Worm (Caenorhabditis elegans) whole organism, L3 larva: ENCODE data around the gene F40G12.10.
"Not testable (repeated sequence)": the region's sequence is repeated elsewhere in the genome, so short reads cannot be mapped to it uniquely, and the experiment has no call there.

Source experiments
- R02D3.7 ChIP-seq: fragments of 150-350 bp; optimal IDR thresholded peaks from 2 replicates; lab custom pipeline; 2014; ENCODE audit warnings: missing biosample characterization, missing genetic modification characterization
- ZK546.5 ChIP-seq: sonication (generic microtip); optimal IDR thresholded peaks from 2 replicates; lab custom pipeline; 2017; ENCODE audit warnings: missing biosample characterization, missing genetic modification characterization
- ama-1 ChIP-seq: fragments of 150-350 bp; optimal IDR thresholded peaks from 2 replicates; lab custom pipeline; 2018
- ceh-16 ChIP-seq: sonication (generic microtip); optimal IDR thresholded peaks from 2 replicates; lab custom pipeline; 2017; ENCODE audit warnings: missing biosample characterization, missing genetic modification characterization
- ceh-28 ChIP-seq: fragments of 150-350 bp; optimal IDR thresholded peaks from 2 replicates; lab custom pipeline; 2014; ENCODE audit warnings: missing biosample characterization, missing genetic modification reagents, missing genetic modification characterization
- egl-27 ChIP-seq: sonication (generic microtip); optimal IDR thresholded peaks from 4 replicates; lab custom pipeline; 2017; ENCODE audit warnings: missing biosample characterization, missing genetic modification reagents, missing genetic modification characterization
- egl-5 ChIP-seq: fragments of 150-350 bp; optimal IDR thresholded peaks from 2 replicates; lab custom pipeline; 2017; ENCODE audit warnings: missing biosample characterization, missing genetic modification reagents, missing genetic modification characterization, inconsistent platforms
- elt-2 ChIP-seq: sonication (generic microtip); optimal IDR thresholded peaks from 2 replicates; lab custom pipeline; 2016; ENCODE audit warnings: missing genetic modification reagents, mild to moderate bottlenecking, missing genetic modification characterization, missing compliant biosample characterization
- eor-1 ChIP-seq, 2 experiments: fragments of 150-350 bp; optimal IDR thresholded peaks; 2 replicates each; lab custom pipeline; 2014 to 2018; ENCODE audit warnings: missing biosample characterization in 2 of 2, missing genetic modification characterization in 2 of 2
- fos-1 ChIP-seq: fragments of 150-350 bp; optimal IDR thresholded peaks from 2 replicates; lab custom pipeline; 2014; ENCODE audit warnings: missing biosample characterization, missing genetic modification characterization
- lin-15B ChIP-seq: fragments of 150-350 bp; optimal IDR thresholded peaks from 2 replicates; lab custom pipeline; 2014; ENCODE audit warnings: missing biosample characterization, missing genetic modification characterization
- lin-39 ChIP-seq: fragments of 150-350 bp; optimal IDR thresholded peaks from 2 replicates; lab custom pipeline; 2018; ENCODE audit warnings: missing biosample characterization, missing genetic modification reagents, missing genetic modification characterization
- lsy-12 ChIP-seq: sonication (generic microtip); optimal IDR thresholded peaks from 2 replicates; lab custom pipeline; 2016; ENCODE audit warnings: mild to moderate bottlenecking, missing genetic modification characterization, missing compliant biosample characterization
- mdl-1 ChIP-seq: fragments of 150-350 bp; optimal IDR thresholded peaks from 2 replicates; lab custom pipeline; 2014; ENCODE audit warnings: missing biosample characterization, missing genetic modification characterization
- mml-1 ChIP-seq: fragments of 150-350 bp; sonication (generic microtip); optimal IDR thresholded peaks from 3 replicates; lab custom pipeline; 2014; ENCODE audit warnings: missing biosample characterization, missing genetic modification characterization
- nhr-23 ChIP-seq: fragments of 150-350 bp; optimal IDR thresholded peaks from 2 replicates; lab custom pipeline; 2014; ENCODE audit warnings: missing biosample characterization, missing genetic modification reagents, missing genetic modification characterization
- nhr-237 ChIP-seq: fragments of 150-350 bp; optimal IDR thresholded peaks from 2 replicates; lab custom pipeline; 2014; ENCODE audit warnings: missing biosample characterization, missing genetic modification characterization
- nhr-25 ChIP-seq: sonication (generic microtip); optimal IDR thresholded peaks from 2 replicates; lab custom pipeline; 2017; ENCODE audit warnings: missing biosample characterization, missing genetic modification characterization
- nhr-28 ChIP-seq: fragments of 150-350 bp; optimal IDR thresholded peaks from 2 replicates; lab custom pipeline; 2014; ENCODE audit warnings: missing biosample characterization, missing genetic modification characterization
- nhr-43 ChIP-seq: sonication (generic microtip); optimal IDR thresholded peaks from 2 replicates; lab custom pipeline; 2016; ENCODE audit warnings: mild to moderate bottlenecking, missing genetic modification characterization, missing compliant biosample characterization; ENCODE audit not compliant: poor library complexity, severe bottlenecking
- nhr-67 ChIP-seq: fragments of 150-350 bp; optimal IDR thresholded peaks from 2 replicates; lab custom pipeline; 2014; ENCODE audit warnings: missing biosample characterization, missing genetic modification characterization
- nhr-76 ChIP-seq: fragments of 150-350 bp; sonication (generic microtip); optimal IDR thresholded peaks from 5 replicates; lab custom pipeline; 2014; ENCODE audit warnings: missing biosample characterization, missing genetic modification characterization
- nhr-77 ChIP-seq: fragments of 150-350 bp; optimal IDR thresholded peaks from 2 replicates; lab custom pipeline; 2014; ENCODE audit warnings: missing biosample characterization, missing genetic modification characterization
- pha-4 ChIP-seq: fragments of 150-350 bp; optimal IDR thresholded peaks from 2 replicates; lab custom pipeline; 2014; ENCODE audit warnings: missing biosample characterization, missing genetic modification reagents, missing genetic modification characterization
- pqm-1 ChIP-seq: fragments of 150-350 bp; optimal IDR thresholded peaks from 2 replicates; lab custom pipeline; 2017; ENCODE audit warnings: missing biosample characterization, missing genetic modification characterization, inconsistent platforms
- tbx-2 ChIP-seq: sonication (generic microtip); optimal IDR thresholded peaks from 2 replicates; lab custom pipeline; 2016; ENCODE audit warnings: mild to moderate bottlenecking, missing genetic modification characterization, missing compliant biosample characterization
- unc-39 ChIP-seq: sonication (generic microtip); optimal IDR thresholded peaks from 4 replicates; lab custom pipeline; 2017; ENCODE audit warnings: missing biosample characterization, missing genetic modification characterization
- unc-62 ChIP-seq: fragments of 150-350 bp; sonication (generic microtip); optimal IDR thresholded peaks from 4 replicates; lab custom pipeline; 2014; ENCODE audit warnings: missing biosample characterization, missing genetic modification reagents, missing genetic modification characterization
- zag-1 ChIP-seq: fragments of 150-350 bp; optimal IDR thresholded peaks from 2 replicates; lab custom pipeline; 2014; ENCODE audit warnings: missing biosample characterization, missing genetic modification characterization
- ztf-11 ChIP-seq: fragments of 150-350 bp; optimal IDR thresholded peaks from 2 replicates; lab custom pipeline; 2014; ENCODE audit warnings: missing biosample characterization, missing genetic modification characterization
- ztf-4 ChIP-seq: fragments of 150-350 bp; optimal IDR thresholded peaks from 2 replicates; lab custom pipeline; 2014; ENCODE audit warnings: missing biosample characterization, missing genetic modification characterization

Gene F40G12.10

ce11 chrV:14274268-14274667 is 9.1 kb upstream of the F40G12.10 start, which contains the start of gene F40G12.7:
Gene F40G12.7 (plus strand): TSS chrV:14274568.
- not testable (repeated sequence) for TF ChIP-seq lsy-12 (tag; lab: Kevin White, UChicago); unc-62 (GFP tag; lab: Kevin White, UChicago); ama-1
- TF ChIP-seq, all 47 proteins: peak for 0; not testable (repeated sequence) for 47

ce11 chrV:14279777-14280176 is 3.6 kb upstream of the F40G12.10 start, which contains the start of gene srt-33:
Gene srt-33 (minus strand): TSS chrV:14279877.
- no peak for TF ChIP-seq mml-1 (tag; lab: Kevin White, UChicago)
- no peak for TF ChIP-seq elt-2 (tag; lab: Kevin White, UChicago)
- TF ChIP-seq, all 47 proteins: peak for 0

ce11 chrV:14282222-14282709 is 1.1 kb upstream of the F40G12.10 start, which contains the start of the genes srt-74 and F40G12.9:
Gene srt-74 (minus strand): TSS chrV:14282322.
Gene F40G12.9 (plus strand): TSS chrV:14282659.
- TF ChIP-seq nhr-76 (tag; lab: Kevin White, UChicago), result no peak
- no peak for TF ChIP-seq pqm-1
- TF ChIP-seq R02D3.7 (tag; lab: Kevin White, UChicago), result no peak
- no peak for TF ChIP-seq nhr-77 (tag; lab: Kevin White, UChicago)
- no peak for TF ChIP-seq nhr-43
- TF ChIP-seq nhr-237 (tag; lab: Kevin White, UChicago), result no peak
- TF ChIP-seq tbx-2 (tag; lab: Kevin White, UChicago), result no peak
- TF ChIP-seq ceh-16 (tag; lab: Kevin White, UChicago), result no peak
- TF ChIP-seq nhr-28 (tag; lab: Kevin White, UChicago), result no peak
- TF ChIP-seq pha-4 (tag; lab: Kevin White, UChicago), result no peak
- TF ChIP-seq nhr-25 (tag; lab: Kevin White, UChicago), result no peak
- TF ChIP-seq egl-5 (tag; lab: Kevin White, UChicago), result no peak
- no peak for TF ChIP-seq nhr-67 (tag; lab: Kevin White, UChicago)
- TF ChIP-seq ceh-28 (tag; lab: Kevin White, UChicago), result no peak
- TF ChIP-seq ztf-4 (tag; lab: Kevin White, UChicago), result no peak
- TF ChIP-seq, all 47 proteins: peak for 0

ce11 chrV:14285803-14286202 is 2.5 kb downstream of the F40G12.10 start, which contains the start of gene F40G12.11:
Gene F40G12.11 (plus strand): TSS chrV:14286171.
- no peak for TF ChIP-seq egl-27 (tag; lab: Kevin White, UChicago)
- TF ChIP-seq ztf-11, result no peak
- no peak for TF ChIP-seq lin-15B (tag; lab: Kevin White, UChicago)
- TF ChIP-seq eor-1 (tag; optimal IDR thresholded peaks at IDR 0.05; lab: Kevin White, UChicago), result no peak
- TF ChIP-seq lin-39 (tag; lab: Kevin White, UChicago), result no peak
- TF ChIP-seq ceh-16 (tag; lab: Kevin White, UChicago), result no peak
- TF ChIP-seq pha-4 (tag; lab: Kevin White, UChicago), result no peak
- no peak for TF ChIP-seq ZK546.5 (tag; lab: Kevin White, UChicago)

ce11 chrV:14289363-14289762 is 6.0 kb downstream of the F40G12.10 start, which contains the start of gene F14D7.1:
Gene F14D7.1 (minus strand): TSS chrV:14289463.
- no peak for TF ChIP-seq zag-1 (tag; lab: Kevin White, UChicago)
- TF ChIP-seq nhr-67 (tag; lab: Kevin White, UChicago), result no peak

ce11 chrV:14290636-14291035 is 7.3 kb downstream of the F40G12.10 start, which contains the start of gene F14D7.18:
Gene F14D7.18 (minus strand): TSS chrV:14290736.
- TF ChIP-seq mdl-1 (tag; lab: Kevin White, UChicago) (no peak), R02D3.7 (tag; lab: Kevin White, UChicago) (no peak), fos-1 (tag; lab: Kevin White, UChicago) (no peak), nhr-23 (tag; lab: Kevin White, UChicago) (no peak), eor-1 (tag; optimal IDR thresholded peaks at IDR 0.05; lab: Kevin White, UChicago) (no peak), unc-39 (tag; lab: Kevin White, UChicago) (no peak), nhr-43 (no peak)
